Fruit fly (Drosophila melanogaster) whole organism, embryonic: ENCODE measurements around the gene ETHR.

Experiments used
- BtbVII ChIP-seq: fragments of 200-800 bp; sonication (Bioruptor generic); optimal IDR thresholded peaks from 3 replicates; lab custom pipeline; 2017; ENCODE audit warnings: missing biosample characterization, mild to moderate bottlenecking, missing genetic modification characterization
- CG32532 ChIP-seq: fragments of 200-800 bp; sonication (Bioruptor generic); IDR thresholded peaks from 2 replicates; pipeline ENCODE4 v1.3.6; 2022; ENCODE audit warnings: missing biosample characterization, missing genetic modification characterization

DNA sequence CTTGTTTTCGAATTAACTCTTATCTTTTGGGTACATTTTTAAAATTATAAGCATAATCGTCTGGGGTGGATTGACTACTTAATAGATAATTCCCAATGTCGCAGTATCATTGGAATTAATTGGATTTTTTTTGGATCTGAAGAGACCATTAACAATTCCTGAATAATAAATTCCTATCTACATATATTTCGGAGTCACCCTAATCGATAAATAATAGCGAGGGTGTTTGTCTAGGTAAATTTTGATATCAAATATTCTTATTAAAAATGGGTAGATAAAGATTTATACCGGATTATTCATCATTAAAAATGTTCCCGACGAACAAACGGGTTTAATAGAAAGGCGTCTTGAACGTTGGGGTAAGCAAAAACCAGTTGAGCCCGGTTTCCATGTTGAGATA lies 28.1 kb downstream of the ETHR start:
- TF ChIP-seq CG32532 (no peak), BtbVII (GFP tag; lab: Kevin White, UChicago) (no peak)
